Worm (Caenorhabditis elegans) whole organism, L1 larva: ENCODE data around the gene C30A5.10.

Source experiments
- C04F5.9 ChIP-seq: sonication (generic microtip); optimal IDR thresholded peaks from 2 replicates; lab custom pipeline; 2016; ENCODE audit warnings: missing genetic modification characterization, missing compliant biosample characterization
- aha-1 ChIP-seq: fragments of 150-350 bp; optimal IDR thresholded peaks from 2 replicates; lab custom pipeline; 2014; ENCODE audit warnings: missing biosample characterization, missing genetic modification characterization
- alr-1 ChIP-seq: fragments of 200-800 bp; sonication (Bioruptor generic); optimal IDR thresholded peaks from 2 replicates; lab custom pipeline; 2018; ENCODE audit warnings: borderline replicate concordance, mild to moderate bottlenecking, missing genetic modification characterization, missing compliant biosample characterization
- ceh-63 ChIP-seq: fragments of 200-800 bp; sonication (Bioruptor generic); optimal IDR thresholded peaks from 2 replicates; lab custom pipeline; 2018; ENCODE audit warnings: mild to moderate bottlenecking, missing genetic modification characterization, missing compliant biosample characterization
- ceh-88 ChIP-seq: fragments of 200-800 bp; sonication (Bioruptor generic); IDR thresholded peaks from 2 replicates; pipeline ENCODE4 v1.3.6; 2022; ENCODE audit warnings: missing genetic modification characterization, missing compliant biosample characterization
- ceh-90 ChIP-seq: sonication (generic microtip); optimal IDR thresholded peaks from 2 replicates; lab custom pipeline; 2016; ENCODE audit warnings: missing genetic modification characterization, missing compliant biosample characterization
- ces-1 ChIP-seq: fragments of 150-350 bp; optimal IDR thresholded peaks from 2 replicates; lab custom pipeline; 2014; ENCODE audit warnings: missing biosample characterization, missing genetic modification reagents, missing genetic modification characterization
- dpl-1 ChIP-seq, 3 experiments: fragments of 150-350 bp in 2 of 3; sonication (generic microtip) in 1 of 3; optimal IDR thresholded peaks; 2 replicates each; lab custom pipeline; 2014 to 2017; ENCODE audit warnings: missing biosample characterization in 3 of 3, missing genetic modification characterization in 3 of 3, missing genetic modification reagents in 3 of 3
- efl-3 ChIP-seq: fragments of 200-800 bp; sonication (Bioruptor generic); optimal IDR thresholded peaks from 2 replicates; lab custom pipeline; 2018; ENCODE audit warnings: mild to moderate bottlenecking, missing genetic modification characterization, missing compliant biosample characterization
- fkh-10 ChIP-seq: sonication (generic microtip); optimal IDR thresholded peaks from 2 replicates; lab custom pipeline; 2017; ENCODE audit warnings: missing biosample characterization, missing genetic modification reagents, missing genetic modification characterization
- fkh-4 ChIP-seq: sonication (generic microtip); optimal IDR thresholded peaks from 2 replicates; lab custom pipeline; 2016; ENCODE audit warnings: missing compliant biosample characterization, missing genetic modification characterization, borderline replicate concordance
- fkh-8 ChIP-seq: sonication (generic microtip); optimal IDR thresholded peaks from 2 replicates; lab custom pipeline; 2016; ENCODE audit warnings: mild to moderate bottlenecking, missing genetic modification characterization, missing compliant biosample characterization
- grh-1 ChIP-seq: fragments of 200-800 bp; sonication (Bioruptor generic); IDR thresholded peaks from 2 replicates; pipeline ENCODE4 v1.3.6; 2022; ENCODE audit warnings: missing genetic modification reagents, missing genetic modification characterization, missing compliant biosample characterization
- hlh-17 ChIP-seq: fragments of 200-800 bp; sonication (Bioruptor generic); optimal IDR thresholded peaks from 2 replicates; lab custom pipeline; 2018; ENCODE audit warnings: missing genetic modification characterization, mild to moderate bottlenecking, missing compliant biosample characterization, moderate library complexity, borderline replicate concordance
- hlh-4 ChIP-seq: sonication (generic microtip); optimal IDR thresholded peaks from 2 replicates; lab custom pipeline; 2016; ENCODE audit warnings: mild to moderate bottlenecking, missing genetic modification characterization, missing compliant biosample characterization
- hpl-2 ChIP-seq: fragments of 150-350 bp; optimal IDR thresholded peaks from 2 replicates; lab custom pipeline; 2014; ENCODE audit warnings: missing biosample characterization, missing genetic modification reagents, missing genetic modification characterization
- isw-1 ChIP-seq: fragments of 200-800 bp; sonication (Bioruptor generic); IDR thresholded peaks from 2 replicates; pipeline ENCODE4 v1.3.6; 2022; ENCODE audit warnings: missing genetic modification characterization, missing compliant biosample characterization
- jun-1 ChIP-seq: fragments of 150-350 bp; optimal IDR thresholded peaks from 2 replicates; lab custom pipeline; 2014; ENCODE audit warnings: missing biosample characterization, missing genetic modification reagents, missing genetic modification characterization
- lin-13 ChIP-seq: fragments of 150-350 bp; optimal IDR thresholded peaks from 2 replicates; lab custom pipeline; 2014; ENCODE audit warnings: missing biosample characterization, missing genetic modification reagents, missing genetic modification characterization
- lin-14 ChIP-seq: fragments of 200-800 bp; sonication (Bioruptor generic); optimal IDR thresholded peaks from 2 replicates; lab custom pipeline; 2018; ENCODE audit warnings: mild to moderate bottlenecking, missing genetic modification characterization, moderate library complexity, missing compliant biosample characterization
- lin-35 ChIP-seq, 2 experiments: fragments of 150-350 bp; optimal IDR thresholded peaks; 2 replicates each; lab custom pipeline; 2014; ENCODE audit warnings: missing biosample characterization in 2 of 2, missing genetic modification characterization in 2 of 2, missing genetic modification reagents in 2 of 2
- lsy-2 ChIP-seq, 2 experiments: fragments of 150-350 bp; optimal IDR thresholded peaks; 2 replicates each; lab custom pipeline; 2014; ENCODE audit warnings: missing biosample characterization in 2 of 2, missing genetic modification characterization in 2 of 2
- mef-2 ChIP-seq: fragments of 150-350 bp; optimal IDR thresholded peaks from 2 replicates; lab custom pipeline; 2014; ENCODE audit warnings: missing biosample characterization, missing genetic modification characterization
- mep-1 ChIP-seq: fragments of 150-350 bp; optimal IDR thresholded peaks from 2 replicates; lab custom pipeline; 2014; ENCODE audit warnings: missing biosample characterization, missing genetic modification characterization
- nhr-11 ChIP-seq: fragments of 150-350 bp; optimal IDR thresholded peaks from 2 replicates; lab custom pipeline; 2014; ENCODE audit warnings: missing biosample characterization, missing genetic modification characterization
- nhr-20 ChIP-seq: sonication (generic microtip); optimal IDR thresholded peaks from 2 replicates; lab custom pipeline; 2016; ENCODE audit warnings: mild to moderate bottlenecking, missing genetic modification characterization, missing compliant biosample characterization
- nhr-28 ChIP-seq: fragments of 150-350 bp; optimal IDR thresholded peaks from 2 replicates; lab custom pipeline; 2014; ENCODE audit warnings: missing biosample characterization, missing genetic modification characterization
- nhr-47 ChIP-seq: sonication (generic microtip); optimal IDR thresholded peaks from 2 replicates; lab custom pipeline; 2016; ENCODE audit warnings: mild to moderate bottlenecking, missing genetic modification characterization, moderate library complexity, missing compliant biosample characterization
- nhr-76 ChIP-seq: sonication (generic microtip); optimal IDR thresholded peaks from 2 replicates; lab custom pipeline; 2017; ENCODE audit warnings: missing biosample characterization, missing genetic modification characterization
- nhr-77 ChIP-seq: fragments of 150-350 bp; optimal IDR thresholded peaks from 2 replicates; lab custom pipeline; 2014; ENCODE audit warnings: missing biosample characterization, missing genetic modification characterization
- nhr-84 ChIP-seq: sonication (generic microtip); optimal IDR thresholded peaks from 2 replicates; lab custom pipeline; 2017; ENCODE audit warnings: missing biosample characterization, missing genetic modification characterization
- nhr-85 ChIP-seq: sonication (generic microtip); peaks from one replicate; lab custom pipeline; 2016; ENCODE audit warnings: missing genetic modification characterization, inconsistent platforms, missing compliant biosample characterization
- pax-3 ChIP-seq: fragments of 200-800 bp; sonication (Bioruptor generic); optimal IDR thresholded peaks from 2 replicates; lab custom pipeline; 2018; ENCODE audit warnings: mild to moderate bottlenecking, missing genetic modification characterization, moderate library complexity, missing compliant biosample characterization
- pqm-1 ChIP-seq: sonication (generic microtip); optimal IDR thresholded peaks from 3 replicates; lab custom pipeline; 2017; ENCODE audit warnings: missing biosample characterization, missing genetic modification characterization
- rnt-1 ChIP-seq: sonication (generic microtip); optimal IDR thresholded peaks from 2 replicates; lab custom pipeline; 2016; ENCODE audit warnings: mild to moderate bottlenecking, missing genetic modification characterization, moderate library complexity, missing compliant biosample characterization
- sox-4 ChIP-seq: sonication (generic microtip); optimal IDR thresholded peaks from 2 replicates; lab custom pipeline; 2016; ENCODE audit warnings: missing genetic modification characterization, missing compliant biosample characterization
- sup-37 ChIP-seq: fragments of 200-800 bp; sonication (Bioruptor generic); optimal IDR thresholded peaks from 2 replicates; lab custom pipeline; 2018; ENCODE audit warnings: mild to moderate bottlenecking, missing genetic modification characterization, missing compliant biosample characterization
- tbx-2 ChIP-seq: sonication (generic microtip); optimal IDR thresholded peaks from 2 replicates; lab custom pipeline; 2016; ENCODE audit warnings: missing genetic modification characterization, missing compliant biosample characterization
- tlp-1 ChIP-seq: fragments of 150-350 bp; optimal IDR thresholded peaks from 2 replicates; lab custom pipeline; 2014; ENCODE audit warnings: missing biosample characterization, missing genetic modification characterization
- unc-30 ChIP-seq: sonication (generic microtip); optimal IDR thresholded peaks from 2 replicates; lab custom pipeline; 2017; ENCODE audit warnings: missing biosample characterization, missing genetic modification characterization
- unc-86 ChIP-seq: sonication (generic microtip); optimal IDR thresholded peaks from 2 replicates; lab custom pipeline; 2016; ENCODE audit warnings: missing genetic modification characterization, missing compliant biosample characterization
- vab-15 ChIP-seq: sonication (generic microtip); optimal IDR thresholded peaks from 2 replicates; lab custom pipeline; 2017; ENCODE audit warnings: missing genotype, mild to moderate bottlenecking, missing genetic modification characterization, missing compliant biosample characterization
- xbp-1 ChIP-seq: sonication (generic microtip); optimal IDR thresholded peaks from 2 replicates; lab custom pipeline; 2016; ENCODE audit warnings: missing genetic modification characterization, missing compliant biosample characterization
- zag-1 ChIP-seq: fragments of 150-350 bp; optimal IDR thresholded peaks from 2 replicates; lab custom pipeline; 2014; ENCODE audit warnings: missing biosample characterization, missing genetic modification characterization
- ztf-11 ChIP-seq, 2 experiments: sonication (generic microtip); optimal IDR thresholded peaks; 2 replicates each; lab custom pipeline; 2016 to 2017; ENCODE audit warnings: missing genetic modification characterization in 2 of 2, missing biosample characterization in 1 of 2, missing compliant biosample characterization in 1 of 2
- ztf-4 ChIP-seq: fragments of 150-350 bp; optimal IDR thresholded peaks from 2 replicates; lab custom pipeline; 2014; ENCODE audit warnings: missing biosample characterization, missing genetic modification characterization

C30A5.10 gene

ce11 chrIII:8209775-8210174, at the start of gene C30A5.10:
Gene C30A5.10, minus strand, starts transcription at chrIII:8209875.
- no peak for TF ChIP-seq ztf-11 (tag; optimal IDR thresholded peaks at IDR 0.05; lab: Kevin White, UChicago)
- no peak for TF ChIP-seq rnt-1 (tag; lab: Kevin White, UChicago)
- TF ChIP-seq lsy-2 (tag; optimal IDR thresholded peaks at IDR 0.05; lab: Kevin White, UChicago), result no peak
- no peak for TF ChIP-seq nhr-47
- TF ChIP-seq aha-1, result no peak
- TF ChIP-seq alr-1 (tag; lab: Kevin White, UChicago), result no peak
- no peak for TF ChIP-seq ceh-88 (GFP tag; lab: Robert Waterston, UW)
- no peak for TF ChIP-seq nhr-85 (tag; lab: Kevin White, UChicago)
- TF ChIP-seq nhr-11, result no peak
- no peak for TF ChIP-seq lin-35 (GFP tag; optimal IDR thresholded peaks at IDR 0.05; lab: Kevin White, UChicago)
- no peak for TF ChIP-seq fkh-4 (tag; lab: Kevin White, UChicago)

ce11 chrIII:8258045-8258444, 48.4 kb upstream of the C30A5.10 start, which contains the start of gene ncr-2:
Gene ncr-2, plus strand, starts transcription at chrIII:8258345.
- TF ChIP-seq xbp-1 (tag; lab: Kevin White, UChicago) (no peak), ceh-90 (tag; lab: Kevin White, UChicago) (no peak), nhr-20 (tag; lab: Kevin White, UChicago) (no peak), grh-1 (GFP tag; lab: Robert Waterston, UW) (no peak), ceh-88 (GFP tag; lab: Robert Waterston, UW) (no peak), hpl-2 (no peak), nhr-84 (tag; lab: Kevin White, UChicago) (no peak), mef-2 (no peak), nhr-76 (no peak), pax-3 (no peak)
- TF ChIP-seq, all 84 proteins: peak for 0

ce11 chrIII:8254938-8255337, 45.3 kb upstream of the C30A5.10 start, which contains the start of gene F09G8.5:
Gene F09G8.5, plus strand, starts transcription at chrIII:8254975.
- TF ChIP-seq isw-1 (GFP tag; lab: Robert Waterston, UW), result no peak
- no peak for TF ChIP-seq unc-30 (tag; lab: Kevin White, UChicago)
- no peak for TF ChIP-seq rnt-1 (tag; lab: Kevin White, UChicago)
- TF ChIP-seq nhr-28 (tag; lab: Kevin White, UChicago), result no peak
- no peak for TF ChIP-seq fkh-10 (GFP tag; lab: Kevin White, UChicago)
- TF ChIP-seq vab-15, result no peak
- TF ChIP-seq nhr-76, result no peak
- TF ChIP-seq lin-14 (GFP tag; lab: Kevin White, UChicago), result peak; percentile 54
- TF ChIP-seq ztf-4 (tag; lab: Kevin White, UChicago), result no peak

- TF ChIP-seq ztf-4 (tag; lab: Kevin White, UChicago) (no peak), lsy-2 (tag; optimal IDR thresholded peaks at IDR 0.05; lab: Kevin White, UChicago) (peak; percentile 28 to 82), zag-1 (no peak), dpl-1 (GFP tag; optimal IDR thresholded peaks at IDR 0.05; lab: Kevin White, UChicago) (peak; percentile 80 to 89 (median 81)), tlp-1 (no peak), fkh-10 (GFP tag; lab: Kevin White, UChicago) (no peak), lin-13 (GFP tag; lab: Kevin White, UChicago) (peak; percentile 49), mep-1 (tag; lab: Kevin White, UChicago) (peak; percentile 69), ces-1 (GFP tag; lab: Kevin White, UChicago) (no peak), aha-1 (no peak), hlh-17 (no peak), C04F5.9 (tag; lab: Kevin White, UChicago) (no peak), fkh-8 (tag; lab: Kevin White, UChicago) (peak; percentile 19), tbx-2 (tag; lab: Kevin White, UChicago) (no peak), sox-4 (tag; lab: Kevin White, UChicago) (no peak), nhr-77 (tag; lab: Kevin White, UChicago) (peak; percentile 28), rnt-1 (tag; lab: Kevin White, UChicago) (peak; percentile 65), pqm-1 (tag; lab: Kevin White, UChicago) (no peak), ceh-63 (no peak), ceh-90 (tag; lab: Kevin White, UChicago) (no peak), fkh-4 (tag; lab: Kevin White, UChicago) (peak; percentile 5), ceh-88 (GFP tag; lab: Robert Waterston, UW) (no peak), sup-37 (GFP tag; lab: Kevin White, UChicago) (no peak), hlh-4 (tag; lab: Kevin White, UChicago) (no peak), unc-86 (tag; lab: Kevin White, UChicago) (no peak), nhr-11 (no peak), jun-1 (tag; lab: Kevin White, UChicago) (no peak), efl-3 (GFP tag; lab: Kevin White, UChicago) (no peak)
These were observed 40.5 kb upstream of the C30A5.10 start, which contains the start of gene knl-1 for ce11 chrIII:8250007-8250683. Gene knl-1, plus strand, starts transcription at chrIII:8250632.
